Fruit fly (Drosophila melanogaster) whole organism, embryonic: ENCODE measurements around the gene CG10584.

Experiments used
- CG1024 ChIP-seq: fragments of 200-800 bp; sonication (Bioruptor generic); IDR thresholded peaks from 2 replicates; pipeline ENCODE4 v1.3.6; 2022; ENCODE audit warnings: missing biosample characterization, missing genetic modification characterization
- CG10462 ChIP-seq: fragments of 200-800 bp; sonication (Bioruptor generic); optimal IDR thresholded peaks from 2 replicates; lab custom pipeline; 2016; ENCODE audit warnings: missing biosample characterization, missing genetic modification characterization
- CG11085 ChIP-seq: fragments of 200-800 bp; sonication (Bioruptor generic); IDR thresholded peaks from 2 replicates; pipeline ENCODE4 v1.3.6; 2022; ENCODE audit warnings: missing biosample characterization, missing genetic modification characterization
- CG11696 ChIP-seq: fragments of 200-800 bp; sonication (Bioruptor generic); IDR thresholded peaks from 2 replicates; pipeline ENCODE4 v1.3.6; 2022; ENCODE audit warnings: missing biosample characterization, missing genetic modification characterization
- CG13287 ChIP-seq: fragments of 200-800 bp; sonication (Bioruptor generic); IDR thresholded peaks from 2 replicates; pipeline ENCODE4 v1.3.6; 2022; ENCODE audit warnings: missing biosample characterization, missing genetic modification characterization; ENCODE audit not compliant: partially characterized antibody
- CG14014 ChIP-seq: fragments of 200-800 bp; sonication (Bioruptor generic); IDR thresholded peaks from 2 replicates; pipeline ENCODE4 v1.3.6; 2022; ENCODE audit warnings: missing biosample characterization, missing genetic modification characterization
- CG14860 ChIP-seq: fragments of 200-800 bp; sonication (Bioruptor generic); IDR thresholded peaks from 3 replicates; pipeline ENCODE4 v1.3.6; 2022; ENCODE audit warnings: missing biosample characterization, missing genetic modification characterization; ENCODE audit not compliant: partially characterized antibody
- CG15011 ChIP-seq: fragments of 200-800 bp; sonication (Bioruptor generic); optimal IDR thresholded peaks from 3 replicates; lab custom pipeline; 2018; ENCODE audit warnings: missing biosample characterization, mild to moderate bottlenecking, missing genetic modification characterization
- CG15269 ChIP-seq: fragments of 200-800 bp; sonication (Bioruptor generic); optimal IDR thresholded peaks from 2 replicates; lab custom pipeline; 2018; ENCODE audit warnings: missing biosample characterization, mild to moderate bottlenecking, missing genetic modification characterization, moderate library complexity
- CG18599 ChIP-seq: fragments of 200-800 bp; sonication (Bioruptor generic); optimal IDR thresholded peaks from 3 replicates; lab custom pipeline; 2017; ENCODE audit warnings: missing biosample characterization, missing genetic modification characterization, mild to moderate bottlenecking, moderate library complexity, missing genetic modification reagents
- CG2116 ChIP-seq: fragments of 200-800 bp; sonication (Bioruptor generic); optimal IDR thresholded peaks from 3 replicates; lab custom pipeline; 2018; ENCODE audit warnings: missing biosample characterization, mild to moderate bottlenecking, missing genetic modification characterization
- CG2712 ChIP-seq: fragments of 200-800 bp; optimal IDR thresholded peaks from 3 replicates; lab custom pipeline; 2019; ENCODE audit warnings: missing biosample characterization, mild to moderate bottlenecking, missing genetic modification characterization, moderate library complexity
- CG31365 ChIP-seq: fragments of 200-800 bp; sonication (Bioruptor generic); optimal IDR thresholded peaks from 2 replicates; lab custom pipeline; 2018; ENCODE audit warnings: missing biosample characterization, mild to moderate bottlenecking, missing genetic modification characterization
- CG31388 ChIP-seq: fragments of 200-800 bp; sonication (Bioruptor generic); optimal IDR thresholded peaks from 2 replicates; lab custom pipeline; 2016; ENCODE audit warnings: missing biosample characterization, missing genetic modification characterization
- CG32772 ChIP-seq: fragments of 200-800 bp; sonication (Bioruptor generic); IDR thresholded peaks from 2 replicates; pipeline ENCODE4 v1.3.6; 2022; ENCODE audit warnings: missing biosample characterization, missing genetic modification characterization
- CG4820 ChIP-seq: fragments of 200-800 bp; sonication (Bioruptor generic); optimal IDR thresholded peaks from 3 replicates; lab custom pipeline; 2016; ENCODE audit warnings: missing biosample characterization, missing genetic modification characterization
- CG6175 ChIP-seq: fragments of 200-800 bp; sonication (Bioruptor generic); IDR thresholded peaks from 3 replicates; pipeline ENCODE4 v1.3.6; 2022; ENCODE audit warnings: missing biosample characterization, missing genetic modification characterization
- CG7963 ChIP-seq: fragments of 200-800 bp; sonication (Bioruptor generic); IDR thresholded peaks from 3 replicates; pipeline ENCODE4 v1.3.6; 2022; ENCODE audit warnings: missing biosample characterization, missing genetic modification characterization; ENCODE audit not compliant: partially characterized antibody
- CG8290 ChIP-seq, 3 experiments: fragments of 200-800 bp; sonication (Bioruptor generic); optimal IDR thresholded peaks; 2 replicates each; lab custom pipeline; 2016 to 2019; ENCODE audit warnings: missing biosample characterization in 3 of 3, missing genetic modification characterization in 3 of 3, mild to moderate bottlenecking in 2 of 3, moderate library complexity in 1 of 3
- CG9876 ChIP-seq: fragments of 200-800 bp; sonication (Bioruptor generic); optimal IDR thresholded peaks from 2 replicates; lab custom pipeline; 2016; ENCODE audit warnings: missing biosample characterization, missing genetic modification characterization
- Dad ChIP-seq: fragments of 200-800 bp; sonication (Bioruptor generic); optimal IDR thresholded peaks from 3 replicates; lab custom pipeline; 2016; ENCODE audit warnings: missing biosample characterization, missing genetic modification characterization
- Dref ChIP-seq: fragments of 200-800 bp; sonication (Bioruptor generic); IDR thresholded peaks from 2 replicates; pipeline ENCODE4 v1.3.6; 2022; ENCODE audit warnings: missing biosample characterization, missing genetic modification characterization
- Fer2 ChIP-seq: fragments of 200-800 bp; sonication (Bioruptor generic); optimal IDR thresholded peaks from 2 replicates; lab custom pipeline; 2018; ENCODE audit warnings: missing biosample characterization, mild to moderate bottlenecking, missing genetic modification characterization, moderate library complexity
- Gsc ChIP-seq: fragments of 200-800 bp; sonication (Bioruptor generic); IDR thresholded peaks from 2 replicates; pipeline ENCODE4 v1.3.6; 2022; ENCODE audit warnings: missing biosample characterization, missing genetic modification characterization
- H15 ChIP-seq: fragments of 200-800 bp; sonication (Bioruptor generic); IDR thresholded peaks from 3 replicates; pipeline ENCODE4 v1.3.6; 2022; ENCODE audit warnings: missing biosample characterization, missing genetic modification characterization
- HHEX ChIP-seq: fragments of 200-800 bp; sonication (Bioruptor generic); optimal IDR thresholded peaks from 3 replicates; lab custom pipeline; 2017; ENCODE audit warnings: missing biosample characterization, mild to moderate bottlenecking, missing genetic modification characterization, missing genetic modification reagents
- Lpt ChIP-seq: fragments of >200 bp; optimal IDR thresholded peaks from 2 replicates; lab custom pipeline; 2018; ENCODE audit warnings: missing biosample characterization, missing genetic modification characterization
- PHDP ChIP-seq: fragments of 200-800 bp; sonication (Bioruptor generic); optimal IDR thresholded peaks from 3 replicates; lab custom pipeline; 2018; ENCODE audit warnings: missing biosample characterization, mild to moderate bottlenecking, missing genetic modification characterization, moderate library complexity
- Side ChIP-seq: fragments of 200-800 bp; sonication (Bioruptor generic); optimal IDR thresholded peaks from 2 replicates; lab custom pipeline; 2016; ENCODE audit warnings: missing biosample characterization, missing genetic modification characterization
- Six4 ChIP-seq: fragments of 200-800 bp; sonication (Bioruptor generic); optimal IDR thresholded peaks from 2 replicates; lab custom pipeline; 2016; ENCODE audit warnings: missing biosample characterization, missing genetic modification characterization
- bcd ChIP-seq: fragments of 200-800 bp; sonication (Bioruptor generic); optimal IDR thresholded peaks from 2 replicates; lab custom pipeline; 2017; ENCODE audit warnings: missing biosample characterization, mild to moderate bottlenecking, missing genetic modification characterization
- dati ChIP-seq: fragments of 200-800 bp; sonication (Bioruptor generic); IDR thresholded peaks from 2 replicates; pipeline ENCODE4 v1.3.6; 2022; ENCODE audit warnings: missing biosample characterization, missing genetic modification characterization
- disco-r ChIP-seq: fragments of 200-800 bp; sonication (Bioruptor generic); optimal IDR thresholded peaks from 2 replicates; lab custom pipeline; 2016; ENCODE audit warnings: missing biosample characterization, missing genetic modification characterization
- eyg ChIP-seq: fragments of 200-800 bp; sonication (Bioruptor generic); optimal IDR thresholded peaks from 3 replicates; lab custom pipeline; 2016; ENCODE audit warnings: missing biosample characterization, missing genetic modification characterization
- fru ChIP-seq: fragments of >200 bp; optimal IDR thresholded peaks from 2 replicates; lab custom pipeline; 2017
- ftz-f1 ChIP-seq: fragments of 200-800 bp; sonication (Bioruptor generic); optimal IDR thresholded peaks from 2 replicates; lab custom pipeline; 2016; ENCODE audit warnings: missing biosample characterization, missing genetic modification characterization
- hb ChIP-seq: fragments of 200-800 bp; sonication (Bioruptor generic); IDR thresholded peaks from 3 replicates; pipeline ENCODE4 v1.3.6; 2022; ENCODE audit warnings: missing biosample characterization, missing genetic modification characterization; ENCODE audit not compliant: partially characterized antibody
- hth ChIP-seq: fragments of >200 bp; optimal IDR thresholded peaks from 2 replicates; lab custom pipeline; 2017; ENCODE audit warnings: inconsistent platforms
- jing ChIP-seq: fragments of 200-800 bp; sonication (Bioruptor generic); optimal IDR thresholded peaks from 2 replicates; lab custom pipeline; 2018; ENCODE audit warnings: missing biosample characterization, mild to moderate bottlenecking, missing genetic modification characterization
- luna ChIP-seq: fragments of 200-800 bp; sonication (Bioruptor generic); optimal IDR thresholded peaks from 2 replicates; lab custom pipeline; 2016; ENCODE audit warnings: missing biosample characterization, missing genetic modification characterization
- mirr ChIP-seq: fragments of 200-800 bp; sonication (Bioruptor generic); optimal IDR thresholded peaks from 3 replicates; lab custom pipeline; 2018; ENCODE audit warnings: missing biosample characterization, mild to moderate bottlenecking, missing genetic modification characterization
- nerfin-1 ChIP-seq: fragments of 200-800 bp; sonication (Bioruptor generic); optimal IDR thresholded peaks from 3 replicates; lab custom pipeline; 2019; ENCODE audit warnings: missing biosample characterization, mild to moderate bottlenecking, missing genetic modification characterization, moderate library complexity
- nerfin-2 ChIP-seq: fragments of 200-800 bp; sonication (Bioruptor generic); IDR thresholded peaks from 2 replicates; pipeline ENCODE4 v1.3.6; 2022; ENCODE audit warnings: missing biosample characterization, missing genetic modification characterization; ENCODE audit not compliant: partially characterized antibody
- pfk ChIP-seq: fragments of 200-800 bp; sonication (Bioruptor generic); optimal IDR thresholded peaks from 2 replicates; lab custom pipeline; 2018; ENCODE audit warnings: missing biosample characterization, mild to moderate bottlenecking, missing genetic modification characterization, moderate library complexity
- sens-2 ChIP-seq: fragments of 200-800 bp; sonication (Bioruptor generic); IDR thresholded peaks from 2 replicates; pipeline ENCODE4 v1.3.6; 2022; ENCODE audit warnings: missing biosample characterization, missing genetic modification characterization
- stc ChIP-seq: fragments of 200-800 bp; sonication (Bioruptor generic); IDR thresholded peaks from 2 replicates; pipeline ENCODE4 v1.3.6; 2022; ENCODE audit warnings: missing biosample characterization, missing genetic modification characterization
- tin ChIP-seq: fragments of 200-800 bp; sonication (Bioruptor generic); optimal IDR thresholded peaks from 3 replicates; lab custom pipeline; 2016; ENCODE audit warnings: missing biosample characterization, missing genetic modification characterization
- tna ChIP-seq: fragments of 200-800 bp; sonication (Bioruptor generic); IDR thresholded peaks from 2 replicates; pipeline ENCODE4 v1.3.6; 2022; ENCODE audit warnings: missing biosample characterization, missing genetic modification characterization; ENCODE audit not compliant: partially characterized antibody

Gene CG10584

dm6 chr3L:21031093-21031930 is at the start of gene CG10584, which contains the start of gene Polr3E (continued):
- TF ChIP-seq dati (peak; percentile 9; the same call in 1 of the 2 replicates), CG15269 (peak; percentile 96), CG2712 (tag; lab: Kevin White, UChicago) (peak; percentile 97), CG4820 (peak; percentile 82), tna (GFP tag; lab: Robert Waterston, UW) (no peak; the same call in 1 of the 2 replicates), nerfin-1 (tag; lab: Kevin White, UChicago) (peak; percentile 93), CG11085 (peak; percentile 70), CG10462 (peak; percentile 84), pfk (GFP tag; lab: Kevin White, UChicago) (peak; percentile 50), CG2116 (peak; percentile 76), mirr (GFP tag; lab: Kevin White, UChicago) (peak; percentile 76), nerfin-2 (GFP tag; lab: Robert Waterston, UW) (peak; percentile 19; the same call in 1 of the 2 replicates), hb (GFP tag; lab: Robert Waterston, UW) (peak; percentile 49; the same call in 1 of the 3 replicates), CG9876 (GFP tag; lab: Kevin White, UChicago) (peak; percentile 34), CG8290 (GFP tag; optimal IDR thresholded peaks at IDR 0.05; lab: Kevin White, UChicago) (peak; percentile 90), CG8290 (tag; optimal IDR thresholded peaks at IDR 0.05; lab: Kevin White, UChicago) (peak; percentile 76 to 82), bcd (GFP tag; lab: Kevin White, UChicago) (peak; percentile 94), stc (peak; percentile 64), HHEX (peak; percentile 91), disco-r (GFP tag; lab: Kevin White, UChicago) (no peak), Gsc (no peak), PHDP (peak; percentile 94), fru (lab: Kevin White, UChicago) (no peak), CG14014 (GFP tag; lab: Robert Waterston, UW) (peak; percentile 76; the same call in 1 of the 2 replicates), H15 (peak; percentile 55; the same call in 2 of the 3 replicates), ftz-f1 (GFP tag; lab: Kevin White, UChicago) (peak; percentile 77), CG13287 (GFP tag; lab: Robert Waterston, UW) (peak; percentile 41), CG1024 (no peak), Dad (GFP tag; lab: Kevin White, UChicago) (no peak), Six4 (GFP tag; lab: Kevin White, UChicago) (peak; percentile 93), sens-2 (GFP tag; lab: Robert Waterston, UW) (peak; percentile 45; the same call in 1 of the 2 replicates), Fer2 (tag; lab: Kevin White, UChicago) (peak; percentile 89), jing (GFP tag; lab: Kevin White, UChicago) (peak; percentile 56), Lpt (GFP tag; lab: Kevin White, UChicago) (no peak), CG11696 (peak; percentile 68; the same call in 1 of the 2 replicates), Dref (GFP tag; lab: Robert Waterston, UW) (peak; percentile 61), luna (GFP tag; lab: Kevin White, UChicago) (no peak), CG31365 (no peak), CG15011 (peak; percentile 79), tin (GFP tag; lab: Kevin White, UChicago) (peak; percentile 84), CG31388 (GFP tag; lab: Kevin White, UChicago) (peak; percentile 65), CG18599 (GFP tag; lab: Kevin White, UChicago) (peak; percentile 94), Side (peak; percentile 28), eyg (GFP tag; lab: Kevin White, UChicago) (peak; percentile 21), CG32772 (GFP tag; lab: Robert Waterston, UW) (peak; percentile 73), hth (lab: Kevin White, UChicago) (no peak), CG14860 (GFP tag; lab: Robert Waterston, UW) (no peak), CG7963 (GFP tag; lab: Robert Waterston, UW) (no peak), CG6175 (GFP tag; lab: Robert Waterston, UW) (peak; percentile 84)
